Fruit fly (Drosophila melanogaster) S2 (cell line): ENCODE results near the gene Cyp18a1.

Source experiments
- CG8478 ChIP-seq: fragments of >200 bp; optimal IDR thresholded peaks from 2 replicates; lab custom pipeline; 2018
- CTCF ChIP-seq, 2 experiments: fragments of >200 bp; optimal IDR thresholded peaks; 2 replicates each; lab custom pipeline; 2018

- TF ChIP-seq CTCF (optimal IDR thresholded peaks at IDR 0.05; lab: Kevin White, UChicago) (no peak), CG8478 (no peak)
Observed at dm6 chrX:18684504-18684903, 8.3 kb downstream of the Cyp18a1 start.
